Worm (Caenorhabditis elegans): ENCODE data around the gene sly-1.

DNA sequence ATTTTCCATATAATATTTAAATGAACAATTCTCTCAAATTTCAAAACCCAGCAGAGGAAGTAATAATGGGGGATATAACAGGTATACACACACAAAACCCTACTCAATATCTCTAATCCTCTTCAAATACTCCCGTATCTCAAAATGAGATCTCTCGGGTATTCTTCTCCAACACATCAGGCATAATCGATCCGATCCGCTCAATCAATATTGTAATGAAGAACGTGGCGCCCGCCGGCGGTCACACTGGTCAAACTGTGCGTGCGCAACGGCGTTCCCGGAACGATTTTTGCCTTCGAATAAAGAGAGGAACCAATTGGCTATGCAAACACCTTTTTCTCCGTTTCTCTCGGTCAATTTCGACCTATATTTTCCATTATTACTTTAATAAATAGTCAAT, 55.7 kb downstream of the sly-1 start:
- no peak for TF ChIP-seq unc-62 (GFP tag; optimal IDR thresholded peaks at IDR 0.05)
- TF ChIP-seq egl-27 (tag; optimal IDR thresholded peaks at IDR 0.05): no peak
- TF ChIP-seq fkh-4 (tag; optimal IDR thresholded peaks at IDR 0.05; ENCODE audit: borderline replicate concordance): no peak
- TF ChIP-seq nhr-28 (tag; optimal IDR thresholded peaks at IDR 0.05): no peak
- no peak for TF ChIP-seq zag-1 (tag; optimal IDR thresholded peaks at IDR 0.05)
- TF ChIP-seq C04F5.9 (tag; optimal IDR thresholded peaks at IDR 0.05): no peak

Data from whole organism, L1 larva.